Worm (Caenorhabditis elegans) whole organism, L1 larva: ENCODE measurements around the gene brf-1.

ENCODE experiments used
- C34B4.2 ChIP-seq: sonication (generic microtip); optimal IDR thresholded peaks from 2 replicates; lab custom pipeline; 2017; ENCODE audit warnings: mild to moderate bottlenecking, missing genetic modification characterization, missing compliant biosample characterization
- ceh-82 ChIP-seq, 3 experiments: fragments of 150-350 bp in 1 of 3; sonication (generic microtip) in 2 of 3; optimal IDR thresholded peaks; 2 replicates each; lab custom pipeline; 2014 to 2017; ENCODE audit warnings: missing biosample characterization in 3 of 3, missing genetic modification characterization in 3 of 3
- ceh-88 ChIP-seq: fragments of 200-800 bp; sonication (Bioruptor generic); IDR thresholded peaks from 2 replicates; pipeline ENCODE4 v1.3.6; 2022; ENCODE audit warnings: missing genetic modification characterization, missing compliant biosample characterization
- efl-3 ChIP-seq: fragments of 200-800 bp; sonication (Bioruptor generic); optimal IDR thresholded peaks from 2 replicates; lab custom pipeline; 2018; ENCODE audit warnings: mild to moderate bottlenecking, missing genetic modification characterization, missing compliant biosample characterization
- lsy-2 ChIP-seq, 2 experiments: fragments of 150-350 bp; optimal IDR thresholded peaks; 2 replicates each; lab custom pipeline; 2014; ENCODE audit warnings: missing biosample characterization in 2 of 2, missing genetic modification characterization in 2 of 2
- nhr-77 ChIP-seq: fragments of 150-350 bp; optimal IDR thresholded peaks from 2 replicates; lab custom pipeline; 2014; ENCODE audit warnings: missing biosample characterization, missing genetic modification characterization
- pqm-1 ChIP-seq: sonication (generic microtip); optimal IDR thresholded peaks from 3 replicates; lab custom pipeline; 2017; ENCODE audit warnings: missing biosample characterization, missing genetic modification characterization
- zag-1 ChIP-seq: fragments of 150-350 bp; optimal IDR thresholded peaks from 2 replicates; lab custom pipeline; 2014; ENCODE audit warnings: missing biosample characterization, missing genetic modification characterization

ce11 chrII:7331224-7331623 is 25.6 kb downstream of the brf-1 start, which contains the start of gene npax-1:
- TF ChIP-seq C34B4.2 (tag; lab: Kevin White, UChicago) (no peak), ceh-82 (tag; optimal IDR thresholded peaks at IDR 0.05; lab: Kevin White, UChicago) (no peak), ceh-88 (no peak), nhr-77 (tag; lab: Kevin White, UChicago) (no peak), zag-1 (no peak), efl-3 (no peak), lsy-2 (tag; optimal IDR thresholded peaks at IDR 0.05; lab: Kevin White, UChicago) (no peak), pqm-1 (tag; lab: Kevin White, UChicago) (no peak)
